Worm (Caenorhabditis elegans) whole organism, young adult: Measurements from ENCODE around the gene fipr-2.

Experiments used
- B0261.1 ChIP-seq: sonication (generic microtip); optimal IDR thresholded peaks from 2 replicates; lab custom pipeline; 2016; ENCODE audit warnings: mild to moderate bottlenecking, missing genetic modification characterization, moderate library complexity, missing compliant biosample characterization
- B0336.3 ChIP-seq: fragments of 200-800 bp; sonication (Bioruptor generic); IDR thresholded peaks from 2 replicates; pipeline ENCODE4 v1.3.6; 2022; ENCODE audit warnings: missing genetic modification characterization, missing compliant biosample characterization
- C17E4.6 ChIP-seq: fragments of 200-800 bp; sonication (Bioruptor generic); IDR thresholded peaks from 2 replicates; pipeline ENCODE4 v1.3.6; 2022; ENCODE audit warnings: missing genetic modification reagents, missing genetic modification characterization, missing compliant biosample characterization
- F10E7.11 ChIP-seq: sonication (generic microtip); optimal IDR thresholded peaks from 2 replicates; lab custom pipeline; 2017; ENCODE audit warnings: mild to moderate bottlenecking, missing genetic modification characterization, moderate library complexity, missing compliant biosample characterization
- F49E8.2 ChIP-seq: sonication (generic microtip); optimal IDR thresholded peaks from 3 replicates; lab custom pipeline; 2017; ENCODE audit warnings: missing genetic modification characterization, mild to moderate bottlenecking, missing compliant biosample characterization, antibody characterized with exemption, moderate library complexity; ENCODE audit not compliant: insufficient read depth
- F57C9.4 ChIP-seq: sonication (generic microtip); optimal IDR thresholded peaks from 2 replicates; lab custom pipeline; 2017; ENCODE audit warnings: mild to moderate bottlenecking, missing genetic modification characterization, missing compliant biosample characterization
- T07F8.4 ChIP-seq: sonication (generic microtip); optimal IDR thresholded peaks from 2 replicates; lab custom pipeline; 2016; ENCODE audit warnings: mild to moderate bottlenecking, missing genetic modification characterization, moderate library complexity, missing compliant biosample characterization
- Y53F4B.3 ChIP-seq: fragments of 200-800 bp; sonication (Bioruptor generic); IDR thresholded peaks from 2 replicates; pipeline ENCODE4 v1.3.6; 2022; ENCODE audit warnings: missing genetic modification reagents, missing genetic modification characterization, missing compliant biosample characterization
- Y53G8AR.9 ChIP-seq: fragments of 200-800 bp; sonication (Bioruptor generic); conservative IDR thresholded peaks from 2 replicates; pipeline ENCODE4 v1.3.6; 2022; ENCODE audit warnings: missing genetic modification reagents, missing genetic modification characterization, missing compliant biosample characterization
- Y67H2A.10 ChIP-seq: fragments of 200-800 bp; sonication (Bioruptor generic); conservative IDR thresholded peaks from 2 replicates; pipeline ENCODE4 v1.3.6; 2022; ENCODE audit warnings: missing genetic modification reagents, missing genetic modification characterization, missing compliant biosample characterization
- ZK185.1 ChIP-seq: sonication (generic microtip); optimal IDR thresholded peaks from 2 replicates; lab custom pipeline; 2016; ENCODE audit warnings: mild to moderate bottlenecking, missing genetic modification characterization, missing compliant biosample characterization; ENCODE audit not compliant: poor library complexity, severe bottlenecking
- atf-7 ChIP-seq: sonication (generic microtip); optimal IDR thresholded peaks from 2 replicates; lab custom pipeline; 2017; ENCODE audit warnings: mild to moderate bottlenecking, missing genetic modification characterization, missing compliant biosample characterization
- attf-3 ChIP-seq: fragments of 200-800 bp; sonication (Bioruptor generic); conservative IDR thresholded peaks from 2 replicates; pipeline ENCODE4 v1.3.6; 2022; ENCODE audit warnings: missing genetic modification reagents, missing genetic modification characterization, missing compliant biosample characterization
- attf-5 ChIP-seq: fragments of 200-800 bp; sonication (Bioruptor generic); optimal IDR thresholded peaks from 2 replicates; lab custom pipeline; 2018; ENCODE audit warnings: mild to moderate bottlenecking, missing genetic modification characterization, missing compliant biosample characterization
- ccch-3 ChIP-seq: fragments of 200-800 bp; sonication (Bioruptor generic); optimal IDR thresholded peaks from 2 replicates; lab custom pipeline; 2018; ENCODE audit warnings: mild to moderate bottlenecking, missing genetic modification characterization, missing compliant biosample characterization
- cebp-1 ChIP-seq, 2 experiments: fragments of 200-800 bp in 1 of 2; sonication (Bioruptor generic) in 1 of 2; sonication (generic microtip) in 1 of 2; IDR thresholded peaks in 1 of 2; optimal IDR thresholded peaks in 1 of 2; 2 replicates each; pipeline versions ENCODE4 v1.3.6 to Lab custom; 2017 to 2022; ENCODE audit warnings: missing compliant biosample characterization in 2 of 2, missing genetic modification characterization in 2 of 2, mild to moderate bottlenecking in 1 of 2, missing genetic modification reagents in 1 of 2, moderate library complexity in 1 of 2
- cebp-2 ChIP-seq: fragments of 200-800 bp; sonication (Bioruptor generic); IDR thresholded peaks from 2 replicates; pipeline ENCODE4 v1.3.6; 2022; ENCODE audit warnings: missing genetic modification characterization, missing compliant biosample characterization
- ceh-100 ChIP-seq: fragments of 200-800 bp; sonication (Bioruptor generic); IDR thresholded peaks from 2 replicates; pipeline ENCODE4 v1.3.6; 2022; ENCODE audit warnings: missing genetic modification reagents, missing genetic modification characterization, missing compliant biosample characterization
- ceh-58 ChIP-seq: fragments of 200-800 bp; sonication (Bioruptor generic); IDR thresholded peaks from 2 replicates; pipeline ENCODE4 v1.3.6; 2022; ENCODE audit warnings: missing genetic modification characterization, missing compliant biosample characterization
- chd-7 ChIP-seq: sonication (generic microtip); optimal IDR thresholded peaks from 2 replicates; lab custom pipeline; 2016; ENCODE audit warnings: mild to moderate bottlenecking, missing genetic modification characterization, moderate library complexity, missing compliant biosample characterization
- die-1 ChIP-seq: sonication (generic microtip); optimal IDR thresholded peaks from 2 replicates; lab custom pipeline; 2016; ENCODE audit warnings: missing genotype, mild to moderate bottlenecking, missing genetic modification characterization, missing compliant biosample characterization
- dpff-1 ChIP-seq: sonication (generic microtip); optimal IDR thresholded peaks from 2 replicates; lab custom pipeline; 2017; ENCODE audit warnings: mild to moderate bottlenecking, missing genetic modification characterization, missing compliant biosample characterization
- dpl-1 ChIP-seq: fragments of 150-350 bp; optimal IDR thresholded peaks from 2 replicates; lab custom pipeline; 2014; ENCODE audit warnings: missing biosample characterization, missing genetic modification reagents, missing genetic modification characterization
- efl-1 ChIP-seq: fragments of 150-350 bp; optimal IDR thresholded peaks from 2 replicates; lab custom pipeline; 2014; ENCODE audit warnings: missing biosample characterization, missing genetic modification reagents, missing genetic modification characterization
- egl-18 ChIP-seq: fragments of 200-800 bp; sonication (Bioruptor generic); IDR thresholded peaks from 2 replicates; pipeline ENCODE4 v1.3.6; 2022; ENCODE audit warnings: missing genetic modification reagents, missing genetic modification characterization, missing compliant biosample characterization
- ets-4 ChIP-seq: fragments of 200-800 bp; sonication (Bioruptor generic); optimal IDR thresholded peaks from 2 replicates; lab custom pipeline; 2018; ENCODE audit warnings: mild to moderate bottlenecking, missing genetic modification characterization, missing compliant biosample characterization
- hlh-26 ChIP-seq: fragments of 200-800 bp; sonication (Bioruptor generic); conservative IDR thresholded peaks from 2 replicates; pipeline ENCODE4 v1.3.6; 2022; ENCODE audit warnings: missing genetic modification reagents, missing genetic modification characterization, missing compliant biosample characterization
- hsf-1 ChIP-seq: fragments of 200-800 bp; sonication (Bioruptor generic); IDR thresholded peaks from 2 replicates; pipeline ENCODE4 v1.3.6; 2022; ENCODE audit warnings: missing genetic modification reagents, missing genetic modification characterization, missing compliant biosample characterization
- lsl-1 ChIP-seq: fragments of 200-800 bp; sonication (Bioruptor generic); optimal IDR thresholded peaks from 2 replicates; lab custom pipeline; 2018; ENCODE audit warnings: mild to moderate bottlenecking, missing genetic modification characterization, moderate library complexity, missing compliant biosample characterization
- mcd-1 ChIP-seq: fragments of 200-800 bp; sonication (Bioruptor generic); IDR thresholded peaks from 2 replicates; pipeline ENCODE4 v1.3.6; 2022; ENCODE audit warnings: missing genetic modification reagents, missing genetic modification characterization, missing compliant biosample characterization
- mel-28 ChIP-seq: sonication (generic microtip); optimal IDR thresholded peaks from 2 replicates; lab custom pipeline; 2016; ENCODE audit warnings: borderline replicate concordance, mild to moderate bottlenecking, missing genetic modification characterization, missing compliant biosample characterization
- nfya-1 ChIP-seq: sonication (generic microtip); optimal IDR thresholded peaks from 2 replicates; lab custom pipeline; 2017; ENCODE audit warnings: antibody characterized with exemption, missing compliant biosample characterization, missing genetic modification characterization, borderline replicate concordance; ENCODE audit not compliant: insufficient read depth
- nhr-120 ChIP-seq: fragments of 200-800 bp; sonication (Bioruptor generic); IDR thresholded peaks from 2 replicates; pipeline ENCODE4 v1.3.6; 2022; ENCODE audit warnings: missing genetic modification characterization, missing compliant biosample characterization
- nhr-27 ChIP-seq: fragments of 200-800 bp; sonication (Bioruptor generic); optimal IDR thresholded peaks from 2 replicates; lab custom pipeline; 2018; ENCODE audit warnings: mild to moderate bottlenecking, missing genetic modification characterization, moderate library complexity, missing compliant biosample characterization
- nhr-90 ChIP-seq: sonication (generic microtip); optimal IDR thresholded peaks from 2 replicates; lab custom pipeline; 2016; ENCODE audit warnings: missing genotype, mild to moderate bottlenecking, missing genetic modification characterization, missing compliant biosample characterization
- pbrm-1 ChIP-seq: fragments of 200-800 bp; sonication (Bioruptor generic); IDR thresholded peaks from 2 replicates; pipeline ENCODE4 v1.3.6; 2022; ENCODE audit warnings: missing genetic modification reagents, missing genetic modification characterization, missing compliant biosample characterization
- repo-1 ChIP-seq: sonication (generic microtip); optimal IDR thresholded peaks from 2 replicates; lab custom pipeline; 2017; ENCODE audit warnings: mild to moderate bottlenecking, missing genetic modification characterization, missing compliant biosample characterization
- snpc-1.1 ChIP-seq: sonication (generic microtip); optimal IDR thresholded peaks from 2 replicates; lab custom pipeline; 2017; ENCODE audit warnings: missing genetic modification characterization, mild to moderate bottlenecking, missing compliant biosample characterization, antibody characterized with exemption, moderate library complexity, missing genotype, missing genetic modification reagents; ENCODE audit not compliant: insufficient read depth
- snpc-4 ChIP-seq, 5 experiments: fragments of 150-350 bp in 1 of 5; sonication (generic microtip) in 4 of 5; optimal IDR thresholded peaks; 2 replicates each; lab custom pipeline; 2014 to 2018; ENCODE audit warnings: missing genetic modification characterization in 5 of 5, missing biosample characterization in 3 of 5, antibody characterized with exemption in 2 of 5, mild to moderate bottlenecking in 2 of 5, missing compliant biosample characterization in 2 of 5, missing genotype in 2 of 5, moderate library complexity in 2 of 5, missing genetic modification reagents in 1 of 5
- zfh-2 ChIP-seq: fragments of 200-800 bp; sonication (Bioruptor generic); conservative IDR thresholded peaks from 2 replicates; pipeline ENCODE4 v1.3.6; 2022; ENCODE audit warnings: missing genetic modification reagents, missing genetic modification characterization, missing compliant biosample characterization
- ztf-26 ChIP-seq: sonication (generic microtip); optimal IDR thresholded peaks from 2 replicates; lab custom pipeline; 2017; ENCODE audit warnings: missing genetic modification characterization, missing compliant biosample characterization
- ztf-28 ChIP-seq: fragments of 200-800 bp; sonication (Bioruptor generic); IDR thresholded peaks from 2 replicates; pipeline ENCODE4 v1.3.6; 2022; ENCODE audit warnings: missing genetic modification reagents, missing genetic modification characterization, missing compliant biosample characterization
- ztf-3 ChIP-seq: fragments of 200-800 bp; sonication (Bioruptor generic); optimal IDR thresholded peaks from 2 replicates; lab custom pipeline; 2018; ENCODE audit warnings: mild to moderate bottlenecking, missing genetic modification characterization, missing compliant biosample characterization

fipr-2 gene

ce11 chrV:12317894-12318553, 47.1 kb upstream of the fipr-2 start, which contains the start of the genes R04F11.5 and R04F11.2 (continued):
- TF ChIP-seq mel-28 (no peak), attf-3 (peak; percentile 99), ceh-58 (GFP tag; lab: Robert Waterston, UW) (no peak), ztf-26 (no peak), die-1 (tag; lab: Kevin White, UChicago) (no peak), Y53F4B.3 (GFP tag; lab: Robert Waterston, UW) (no peak), F57C9.4 (tag; lab: Kevin White, UChicago) (no peak), Y67H2A.10 (no peak), attf-5 (GFP tag; lab: Kevin White, UChicago) (peak; percentile 88), zfh-2 (GFP tag; lab: Robert Waterston, UW) (no peak), atf-7 (tag; lab: Kevin White, UChicago) (no peak), nhr-90 (tag; lab: Kevin White, UChicago) (no peak)

- TF ChIP-seq dpff-1 (tag; lab: Kevin White, UChicago) = peak; percentile 57
- 0 out of 2 replicates have a peak, but pooled peaks have one; percentile 19 for TF ChIP-seq pbrm-1 (GFP tag; lab: Robert Waterston, UW)
- no peak for TF ChIP-seq dpl-1 (GFP tag; lab: Kevin White, UChicago)
- TF ChIP-seq egl-18 (GFP tag; lab: Robert Waterston, UW) = no peak
- TF ChIP-seq zfh-2 (GFP tag; lab: Robert Waterston, UW) = no peak
- TF ChIP-seq attf-3 = 0 out of 2 replicates have a peak, but pooled peaks have one; percentile 17
- peak; percentile 7 for TF ChIP-seq B0261.1
- TF ChIP-seq Y53G8AR.9 (GFP tag; lab: Robert Waterston, UW) = peak; percentile 20; the same call in 1 of the 2 replicates
- TF ChIP-seq C17E4.6 (GFP tag; lab: Robert Waterston, UW) = no peak
- no peak for TF ChIP-seq cebp-1 (GFP tag; IDR thresholded peaks at IDR 0.05; lab: Robert Waterston, UW)
- peak; percentile 21 for TF ChIP-seq cebp-1 (tag; optimal IDR thresholded peaks at IDR 0.05; lab: Kevin White, UChicago)
- peak; percentile 25 for TF ChIP-seq repo-1 (tag; lab: Kevin White, UChicago)
- no peak for TF ChIP-seq mel-28
- peak; percentile 8 for TF ChIP-seq F49E8.2
- no peak for TF ChIP-seq snpc-1.1 (tag; lab: Kevin White, UChicago)
- peak; percentile 16; the same call in 1 of the 2 replicates for TF ChIP-seq B0336.3 (GFP tag; lab: Robert Waterston, UW)
- no peak for TF ChIP-seq efl-1
- TF ChIP-seq ets-4 = no peak
- peak; percentile 42 for TF ChIP-seq F10E7.11 (tag; lab: Kevin White, UChicago)
- no peak for TF ChIP-seq ceh-100 (GFP tag; lab: Robert Waterston, UW)
- TF ChIP-seq hsf-1 (GFP tag; lab: Robert Waterston, UW) = no peak
- no peak for TF ChIP-seq T07F8.4 (tag; lab: Kevin White, UChicago)
- peak; percentile 37 for TF ChIP-seq ztf-3
- no peak for TF ChIP-seq die-1 (tag; lab: Kevin White, UChicago)
- no peak for TF ChIP-seq nfya-1
- no peak for TF ChIP-seq snpc-4 (GFP tag; optimal IDR thresholded peaks at IDR 0.05; lab: Kevin White, UChicago)
- TF ChIP-seq snpc-4 (tag; optimal IDR thresholded peaks at IDR 0.05; lab: Kevin White, UChicago) = peak in 1 of 4 experiments; percentile 24
- no peak for TF ChIP-seq nhr-120
- no peak for TF ChIP-seq lsl-1 (GFP tag; lab: Kevin White, UChicago)
- peak; percentile 16 for TF ChIP-seq ZK185.1 (tag; lab: Kevin White, UChicago)
- TF ChIP-seq cebp-2 (GFP tag; lab: Robert Waterston, UW) = no peak
- no peak for TF ChIP-seq hlh-26 (GFP tag; lab: Robert Waterston, UW)
- TF ChIP-seq nhr-90 (tag; lab: Kevin White, UChicago) = no peak
- no peak for TF ChIP-seq ztf-28 (GFP tag; lab: Robert Waterston, UW)
- TF ChIP-seq mcd-1 = no peak
- peak; percentile 15 for TF ChIP-seq chd-7 (tag; lab: Kevin White, UChicago)
- TF ChIP-seq nhr-27 = no peak
- no peak for TF ChIP-seq ccch-3 (GFP tag; lab: Kevin White, UChicago)
Measured at ce11 chrV:12320274-12320839, 44.8 kb upstream of the fipr-2 start.
